Fruit fly (Drosophila melanogaster): ENCODE results near the gene CG34393.

The CG34393 gene

DNA sequence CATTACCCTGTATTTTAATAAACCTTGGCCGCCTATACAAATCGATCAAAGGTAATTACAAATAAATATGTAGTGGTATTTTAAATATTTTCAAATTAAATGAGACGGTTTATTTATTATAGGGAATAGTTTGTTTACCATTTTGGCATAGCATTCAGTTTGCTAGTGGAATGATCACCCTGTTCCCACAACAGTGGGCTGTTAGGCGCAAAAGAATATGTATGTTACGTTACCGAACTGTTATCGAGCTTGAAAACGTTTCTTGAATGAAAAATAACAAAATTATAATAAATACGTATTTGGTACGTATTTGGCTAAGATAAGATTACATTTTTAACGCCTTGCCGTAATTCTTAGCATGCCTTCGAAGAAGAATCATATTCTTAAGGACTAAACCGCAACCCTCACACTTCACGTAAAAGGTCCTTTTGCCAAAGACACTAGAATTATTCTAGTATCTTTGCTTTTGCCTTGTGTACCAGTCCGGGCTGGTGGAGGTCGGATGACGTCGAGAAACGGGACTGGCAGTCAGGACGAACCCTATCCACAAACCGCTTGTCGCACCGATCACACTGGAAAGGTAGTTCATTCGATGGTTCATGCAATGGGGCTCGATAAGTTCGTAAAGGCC is 29.2 kb downstream of the CG34393 start, which contains the start of gene CG44002 (continued):
- no peak for TF ChIP-seq hbn (GFP tag; IDR thresholded peaks at IDR 0.05; ENCODE audit: partially characterized antibody)
- no peak for TF ChIP-seq pho (GFP tag; optimal IDR thresholded peaks at IDR 0.05)
- TF ChIP-seq mirr (GFP tag; optimal IDR thresholded peaks at IDR 0.05): no peak
- TF ChIP-seq maf-S (GFP tag; optimal IDR thresholded peaks at IDR 0.05): no peak
- TF ChIP-seq CG4328 (GFP tag; optimal IDR thresholded peaks at IDR 0.05): no peak
- TF ChIP-seq Dref (GFP tag; IDR thresholded peaks at IDR 0.05): peak; percentile 52
- TF ChIP-seq Awh (GFP tag; IDR thresholded peaks at IDR 0.05): no peak
- TF ChIP-seq h (optimal IDR thresholded peaks at IDR 0.05): no peak
- TF ChIP-seq abd-A (tag; optimal IDR thresholded peaks at IDR 0.05): no peak
- no peak for TF ChIP-seq CG4707 (GFP tag; optimal IDR thresholded peaks at IDR 0.05)
- TF ChIP-seq prd (optimal IDR thresholded peaks at IDR 0.05): no peak
- TF ChIP-seq prd (GFP tag; IDR thresholded peaks at IDR 0.05): no peak
- no peak for TF ChIP-seq gfzf (GFP tag; optimal IDR thresholded peaks at IDR 0.05)
- no peak for TF ChIP-seq tgo (GFP tag; IDR thresholded peaks at IDR 0.05)
- no peak for TF ChIP-seq Rx (GFP tag; IDR thresholded peaks at IDR 0.05)
- TF ChIP-seq salm (tag; optimal IDR thresholded peaks at IDR 0.05): no peak
- TF ChIP-seq Poxn (GFP tag; IDR thresholded peaks at IDR 0.05): no peak
- no peak for TF ChIP-seq Nf-YB (GFP tag; optimal IDR thresholded peaks at IDR 0.05)
- TF ChIP-seq CG7987 (GFP tag; optimal IDR thresholded peaks at IDR 0.05): no peak
- TF ChIP-seq CG15479 (GFP tag; optimal IDR thresholded peaks at IDR 0.05): no peak
- peak; percentile 30 for TF ChIP-seq cad (GFP tag; optimal IDR thresholded peaks at IDR 0.05)
- TF ChIP-seq CG17829 (tag; optimal IDR thresholded peaks at IDR 0.05): no peak
- TF ChIP-seq CG12155 (GFP tag; optimal IDR thresholded peaks at IDR 0.05): no peak
- no peak for TF ChIP-seq vfl (GFP tag; optimal IDR thresholded peaks at IDR 0.05)
- no peak for TF ChIP-seq Nf-YA (GFP tag; IDR thresholded peaks at IDR 0.05)
- TF ChIP-seq luna (GFP tag; optimal IDR thresholded peaks at IDR 0.05): no peak
- no peak for TF ChIP-seq tap (tag; optimal IDR thresholded peaks at IDR 0.05)
- TF ChIP-seq CG8290 (GFP tag; optimal IDR thresholded peaks at IDR 0.05): no peak
- peak in 1 of 2 experiments; percentile 26 for TF ChIP-seq CG8290 (tag; optimal IDR thresholded peaks at IDR 0.05)
- no peak for TF ChIP-seq CG12299 (tag; optimal IDR thresholded peaks at IDR 0.05)
- no peak for TF ChIP-seq CG17802 (tag; optimal IDR thresholded peaks at IDR 0.05)
- TF ChIP-seq pum (GFP tag; optimal IDR thresholded peaks at IDR 0.05): no peak
- no peak for TF ChIP-seq cwo (GFP tag; optimal IDR thresholded peaks at IDR 0.05)
- TF ChIP-seq kay (GFP tag; optimal IDR thresholded peaks at IDR 0.05): no peak
- peak; percentile 26; the same call in 1 of the 2 replicates for TF ChIP-seq CG13287 (GFP tag; IDR thresholded peaks at IDR 0.05; ENCODE audit: partially characterized antibody)
- TF ChIP-seq Trl (optimal IDR thresholded peaks at IDR 0.05): no peak
- no peak for TF ChIP-seq Trl (GFP tag; optimal IDR thresholded peaks at IDR 0.05)
- peak; percentile 44 for TF ChIP-seq Dp (GFP tag; optimal IDR thresholded peaks at IDR 0.05)
- TF ChIP-seq CG2120 (GFP tag; optimal IDR thresholded peaks at IDR 0.05): no peak
- TF ChIP-seq Hmx (GFP tag; optimal IDR thresholded peaks at IDR 0.05): no peak
- no peak for TF ChIP-seq CG7357 (GFP tag; IDR thresholded peaks at IDR 0.05)
- TF ChIP-seq tll (GFP tag; optimal IDR thresholded peaks at IDR 0.05): no peak
- TF ChIP-seq dmrt99B (tag; optimal IDR thresholded peaks at IDR 0.05): no peak
- no peak for TF ChIP-seq Mes4 (GFP tag; optimal IDR thresholded peaks at IDR 0.05)
- peak; percentile 35 for TF ChIP-seq CG1603 (tag; optimal IDR thresholded peaks at IDR 0.05)
- TF ChIP-seq chinmo (GFP tag; IDR thresholded peaks at IDR 0.05; ENCODE audit: partially characterized antibody): no peak
- no peak for TF ChIP-seq unpg (GFP tag; optimal IDR thresholded peaks at IDR 0.05)
- TF ChIP-seq eve (GFP tag; optimal IDR thresholded peaks at IDR 0.05): peak in 1 of 2 experiments; percentile 36
- TF ChIP-seq Dek (tag; optimal IDR thresholded peaks at IDR 0.05): no peak
- no peak for TF ChIP-seq fu2 (GFP tag; optimal IDR thresholded peaks at IDR 0.05)
- TF ChIP-seq ro (GFP tag; IDR thresholded peaks at IDR 0.05): no peak
- TF ChIP-seq CG8089 (GFP tag; optimal IDR thresholded peaks at IDR 0.05): no peak

Data from whole organism, embryonic.